Fruit fly (Drosophila melanogaster) whole organism, embryonic: ENCODE measurements around the gene CG43402.

Experiments
- Antp ChIP-seq: fragments of 200-800 bp; sonication (Bioruptor generic); optimal IDR thresholded peaks from 3 replicates; lab custom pipeline; 2016; ENCODE audit warnings: missing biosample characterization, missing genetic modification characterization
- CG10209 ChIP-seq: fragments of 200-800 bp; sonication (Bioruptor generic); optimal IDR thresholded peaks from 3 replicates; lab custom pipeline; 2017; ENCODE audit warnings: missing biosample characterization, mild to moderate bottlenecking, missing genetic modification characterization, missing genetic modification reagents
- CG11456 ChIP-seq: fragments of 200-800 bp; sonication (Bioruptor generic); IDR thresholded peaks from 3 replicates; pipeline ENCODE4 v1.3.6; 2022; ENCODE audit warnings: missing biosample characterization, missing genetic modification characterization
- CG12942 ChIP-seq: fragments of 200-800 bp; sonication (Bioruptor generic); optimal IDR thresholded peaks from 3 replicates; lab custom pipeline; 2016; ENCODE audit warnings: missing biosample characterization, missing genetic modification characterization
- CG13424 ChIP-seq: fragments of 200-800 bp; sonication (Bioruptor generic); optimal IDR thresholded peaks from 2 replicates; lab custom pipeline; 2019; ENCODE audit warnings: missing biosample characterization, mild to moderate bottlenecking, missing genetic modification characterization, moderate library complexity
- CG17328 ChIP-seq: fragments of 200-800 bp; sonication (Bioruptor generic); IDR thresholded peaks from 2 replicates; pipeline ENCODE4 v1.3.6; 2022; ENCODE audit warnings: missing biosample characterization, missing genetic modification characterization
- CG2202 ChIP-seq: fragments of 200-800 bp; sonication (Bioruptor generic); optimal IDR thresholded peaks from 2 replicates; lab custom pipeline; 2018; ENCODE audit warnings: missing biosample characterization, mild to moderate bottlenecking, missing genetic modification characterization
- CG34376 ChIP-seq: fragments of 200-800 bp; sonication (Bioruptor generic); optimal IDR thresholded peaks from 2 replicates; lab custom pipeline; 2018; ENCODE audit warnings: missing biosample characterization, mild to moderate bottlenecking, missing genetic modification characterization
- CG3838 ChIP-seq: fragments of 200-800 bp; sonication (Bioruptor generic); optimal IDR thresholded peaks from 3 replicates; lab custom pipeline; 2016; ENCODE audit warnings: missing biosample characterization, missing genetic modification characterization
- CG4617 ChIP-seq: fragments of 200-800 bp; sonication (Bioruptor generic); optimal IDR thresholded peaks from 3 replicates; lab custom pipeline; 2016; ENCODE audit warnings: missing biosample characterization, missing genetic modification characterization, borderline replicate concordance
- CG5245 ChIP-seq: fragments of 200-800 bp; sonication (Bioruptor generic); optimal IDR thresholded peaks from 3 replicates; lab custom pipeline; 2016; ENCODE audit warnings: missing biosample characterization, missing genetic modification characterization
- CG7556 ChIP-seq: fragments of 200-800 bp; sonication (Bioruptor generic); optimal IDR thresholded peaks from 2 replicates; lab custom pipeline; 2017; ENCODE audit warnings: missing biosample characterization, mild to moderate bottlenecking, missing genetic modification characterization
- CG8281 ChIP-seq: fragments of 200-800 bp; sonication (Bioruptor generic); optimal IDR thresholded peaks from 2 replicates; lab custom pipeline; 2018; ENCODE audit warnings: missing biosample characterization, mild to moderate bottlenecking, missing genetic modification characterization, moderate library complexity
- CG9727 ChIP-seq: fragments of 200-800 bp; sonication (Bioruptor generic); optimal IDR thresholded peaks from 3 replicates; lab custom pipeline; 2017; ENCODE audit warnings: missing biosample characterization, mild to moderate bottlenecking, missing genetic modification characterization
- CG9932 ChIP-seq: fragments of 200-800 bp; sonication (Bioruptor generic); IDR thresholded peaks from 2 replicates; pipeline ENCODE4 v1.3.6; 2022; ENCODE audit warnings: missing biosample characterization, missing genetic modification characterization
- Dad ChIP-seq: fragments of 200-800 bp; sonication (Bioruptor generic); optimal IDR thresholded peaks from 3 replicates; lab custom pipeline; 2016; ENCODE audit warnings: missing biosample characterization, missing genetic modification characterization
- Dbx ChIP-seq: fragments of 200-800 bp; sonication (Bioruptor generic); IDR thresholded peaks from 3 replicates; pipeline ENCODE4 v1.3.6; 2022; ENCODE audit warnings: missing biosample characterization, missing genetic modification characterization
- H2.0 ChIP-seq: fragments of 200-800 bp; sonication (Bioruptor generic); IDR thresholded peaks from 2 replicates; pipeline ENCODE4 v1.3.6; 2022; ENCODE audit warnings: missing biosample characterization, missing genetic modification characterization
- HLH4C ChIP-seq: fragments of 200-800 bp; sonication (Bioruptor generic); IDR thresholded peaks from 3 replicates; pipeline ENCODE4 v1.3.6; 2022; ENCODE audit warnings: missing biosample characterization, missing genetic modification characterization; ENCODE audit not compliant: partially characterized antibody
- Hr51 ChIP-seq, 2 experiments: fragments of 200-800 bp; sonication (Bioruptor generic); optimal IDR thresholded peaks; 2 replicates in 1 of 2; 3 replicates in 1 of 2; lab custom pipeline; 2016 to 2018; ENCODE audit warnings: missing biosample characterization in 2 of 2, missing genetic modification characterization in 2 of 2, mild to moderate bottlenecking in 1 of 2, moderate library complexity in 1 of 2
- Hr78 ChIP-seq, 2 experiments: fragments of 200-800 bp in 1 of 2; fragments of >200 bp in 1 of 2; sonication (Bioruptor generic) in 1 of 2; optimal IDR thresholded peaks; 2 replicates each; lab custom pipeline; 2017 to 2019; ENCODE audit warnings: missing biosample characterization in 2 of 2, missing genetic modification characterization in 2 of 2, mild to moderate bottlenecking in 1 of 2, moderate library complexity in 1 of 2
- Lim3 ChIP-seq: fragments of 200-800 bp; sonication (Bioruptor generic); IDR thresholded peaks from 2 replicates; pipeline ENCODE4 v1.3.6; 2022; ENCODE audit warnings: missing biosample characterization, missing genetic modification characterization
- Mes4 ChIP-seq: fragments of 200-800 bp; sonication (Bioruptor generic); optimal IDR thresholded peaks from 2 replicates; lab custom pipeline; 2016; ENCODE audit warnings: missing biosample characterization, missing genetic modification characterization
- Opbp ChIP-seq: fragments of 200-800 bp; sonication (Bioruptor generic); IDR thresholded peaks from 3 replicates; pipeline ENCODE4 v1.3.6; 2022; ENCODE audit warnings: missing biosample characterization, missing genetic modification characterization; ENCODE audit not compliant: partially characterized antibody
- Ptx1 ChIP-seq: fragments of 200-800 bp; sonication (Bioruptor generic); IDR thresholded peaks from 2 replicates; pipeline ENCODE4 v1.3.6; 2022; ENCODE audit warnings: missing biosample characterization, missing genetic modification characterization
- Tbp ChIP-seq: fragments of >200 bp; optimal IDR thresholded peaks from 2 replicates; lab custom pipeline; 2018; ENCODE audit warnings: missing biosample characterization, missing genetic modification characterization
- ac ChIP-seq: fragments of 200-800 bp; sonication (Bioruptor generic); optimal IDR thresholded peaks from 3 replicates; lab custom pipeline; 2017; ENCODE audit warnings: missing biosample characterization, mild to moderate bottlenecking, missing genetic modification characterization
- ase ChIP-seq: fragments of 200-800 bp; sonication (Bioruptor generic); IDR thresholded peaks from 3 replicates; pipeline ENCODE4 v1.3.6; 2022; ENCODE audit warnings: missing biosample characterization, missing genetic modification characterization
- ash1 ChIP-seq: fragments of 200-800 bp; sonication (Bioruptor generic); optimal IDR thresholded peaks from 2 replicates; lab custom pipeline; 2018; ENCODE audit warnings: missing biosample characterization, mild to moderate bottlenecking, missing genetic modification characterization
- ato ChIP-seq: fragments of 200-800 bp; sonication (Bioruptor generic); IDR thresholded peaks from 2 replicates; pipeline ENCODE4 v1.3.6; 2022; ENCODE audit warnings: missing biosample characterization, missing genetic modification characterization; ENCODE audit not compliant: partially characterized antibody
- cad ChIP-seq: fragments of >200 bp; optimal IDR thresholded peaks from 2 replicates; lab custom pipeline; 2017; ENCODE audit warnings: missing biosample characterization, missing genetic modification characterization
- chinmo ChIP-seq: fragments of 200-800 bp; sonication (Bioruptor generic); IDR thresholded peaks from 4 replicates; pipeline ENCODE4 v1.3.6; 2022; ENCODE audit warnings: missing biosample characterization, missing genetic modification characterization; ENCODE audit not compliant: partially characterized antibody
- corto ChIP-seq: fragments of 200-800 bp; sonication (Bioruptor generic); optimal IDR thresholded peaks from 2 replicates; lab custom pipeline; 2016; ENCODE audit warnings: missing biosample characterization, mild to moderate bottlenecking, missing genetic modification characterization, moderate library complexity
- crol ChIP-seq: fragments of 200-800 bp; sonication (Bioruptor generic); IDR thresholded peaks from 2 replicates; pipeline ENCODE4 v1.3.6; 2022; ENCODE audit warnings: missing biosample characterization, missing genetic modification characterization
- dmrt11E ChIP-seq: fragments of 200-800 bp; sonication (Bioruptor generic); optimal IDR thresholded peaks from 3 replicates; lab custom pipeline; 2018; ENCODE audit warnings: missing biosample characterization, mild to moderate bottlenecking, missing genetic modification characterization, moderate library complexity
- fd102C ChIP-seq: fragments of 200-800 bp; sonication (Bioruptor generic); optimal IDR thresholded peaks from 2 replicates; lab custom pipeline; 2018; ENCODE audit warnings: missing biosample characterization, mild to moderate bottlenecking, missing genetic modification characterization, moderate library complexity
- ftz-f1 ChIP-seq: fragments of 200-800 bp; sonication (Bioruptor generic); optimal IDR thresholded peaks from 2 replicates; lab custom pipeline; 2016; ENCODE audit warnings: missing biosample characterization, missing genetic modification characterization
- her ChIP-seq: fragments of 200-800 bp; sonication (Bioruptor generic); optimal IDR thresholded peaks from 2 replicates; lab custom pipeline; 2016; ENCODE audit warnings: missing biosample characterization, missing genetic modification characterization
- kay ChIP-seq: fragments of 200-800 bp; sonication (Bioruptor generic); optimal IDR thresholded peaks from 2 replicates; lab custom pipeline; 2016; ENCODE audit warnings: missing biosample characterization, missing genetic modification characterization
- mirr ChIP-seq: fragments of 200-800 bp; sonication (Bioruptor generic); optimal IDR thresholded peaks from 3 replicates; lab custom pipeline; 2018; ENCODE audit warnings: missing biosample characterization, mild to moderate bottlenecking, missing genetic modification characterization
- mld ChIP-seq: fragments of 200-800 bp; sonication (Bioruptor generic); IDR thresholded peaks from 3 replicates; pipeline ENCODE4 v1.3.6; 2022; ENCODE audit warnings: missing biosample characterization, missing genetic modification characterization; ENCODE audit not compliant: partially characterized antibody
- nau ChIP-seq: fragments of 200-800 bp; sonication (Bioruptor generic); optimal IDR thresholded peaks from 3 replicates; lab custom pipeline; 2017; ENCODE audit warnings: missing biosample characterization, mild to moderate bottlenecking, missing genetic modification characterization, missing genetic modification reagents
- nerfin-1 ChIP-seq: fragments of 200-800 bp; sonication (Bioruptor generic); optimal IDR thresholded peaks from 3 replicates; lab custom pipeline; 2019; ENCODE audit warnings: missing biosample characterization, mild to moderate bottlenecking, missing genetic modification characterization, moderate library complexity
- ro ChIP-seq: fragments of 200-800 bp; sonication (Bioruptor generic); IDR thresholded peaks from 2 replicates; pipeline ENCODE4 v1.3.6; 2022; ENCODE audit warnings: missing biosample characterization, missing genetic modification characterization
- sob ChIP-seq: fragments of 200-800 bp; sonication (Bioruptor generic); IDR thresholded peaks from 2 replicates; pipeline ENCODE4 v1.3.6; 2022; ENCODE audit warnings: missing biosample characterization, missing genetic modification characterization
- tap ChIP-seq: fragments of 200-800 bp; optimal IDR thresholded peaks from 3 replicates; lab custom pipeline; 2019; ENCODE audit warnings: missing biosample characterization, mild to moderate bottlenecking, missing genetic modification characterization, moderate library complexity
- unc-4 ChIP-seq: fragments of 200-800 bp; sonication (Bioruptor generic); IDR thresholded peaks from 2 replicates; pipeline ENCODE4 v1.3.6; 2022; ENCODE audit warnings: missing biosample characterization, missing genetic modification characterization; ENCODE audit not compliant: partially characterized antibody
- vfl ChIP-seq: fragments of 200-800 bp; sonication (Bioruptor generic); optimal IDR thresholded peaks from 2 replicates; lab custom pipeline; 2016; ENCODE audit warnings: missing biosample characterization, missing genetic modification characterization
- wdn ChIP-seq: fragments of 200-800 bp; sonication (Bioruptor generic); IDR thresholded peaks from 2 replicates; pipeline ENCODE4 v1.3.6; 2022; ENCODE audit warnings: missing biosample characterization, missing genetic modification characterization
- wek ChIP-seq: fragments of 200-800 bp; sonication (Bioruptor generic); optimal IDR thresholded peaks from 3 replicates; lab custom pipeline; 2018; ENCODE audit warnings: missing biosample characterization, mild to moderate bottlenecking, missing genetic modification characterization, moderate library complexity

CG43402 gene

DNA sequence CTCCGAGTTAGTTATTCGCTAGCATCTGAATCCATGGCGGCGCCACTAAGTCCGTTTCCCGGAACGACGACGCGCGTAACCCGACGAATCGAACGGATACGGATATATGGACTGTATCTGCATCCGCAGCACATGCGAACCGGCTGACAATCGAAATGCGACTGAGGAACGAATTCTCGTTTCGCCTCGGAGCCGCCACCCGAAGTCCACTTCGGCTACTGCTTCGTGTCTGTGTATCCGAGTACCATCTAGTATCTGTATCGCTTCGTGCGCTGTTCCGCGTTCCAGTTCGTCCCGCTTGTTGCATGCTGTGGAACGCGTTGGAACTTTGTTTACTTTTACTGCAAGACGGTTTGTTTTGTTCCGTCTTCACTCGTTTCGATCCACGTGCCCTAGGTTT is 22.1 kb upstream of the CG43402 start, which contains the start of gene robo2 (continued):
- TF ChIP-seq mld (GFP tag; lab: Robert Waterston, UW) (peak; percentile 60; the same call in 1 of the 3 replicates), Tbp (GFP tag; lab: Kevin White, UChicago) (peak; percentile 98), Mes4 (GFP tag; lab: Kevin White, UChicago) (no peak), ash1 (GFP tag; lab: Kevin White, UChicago) (peak; percentile 73), CG3838 (GFP tag; lab: Kevin White, UChicago) (no peak), ftz-f1 (peak; percentile 15), vfl (GFP tag; lab: Kevin White, UChicago) (no peak), wdn (no peak), nau (peak; percentile 35), CG34376 (GFP tag; lab: Kevin White, UChicago) (peak; percentile 80), Dbx (peak; percentile 63; the same call in 2 of the 3 replicates), H2.0 (GFP tag; lab: Robert Waterston, UW) (no peak), CG9727 (GFP tag; lab: Kevin White, UChicago) (peak; percentile 47), corto (GFP tag; lab: Kevin White, UChicago) (no peak), ase (GFP tag; lab: Robert Waterston, UW) (peak; percentile 68; the same call in 2 of the 3 replicates), wek (GFP tag; lab: Kevin White, UChicago) (peak; percentile 67), kay (GFP tag; lab: Kevin White, UChicago) (no peak), HLH4C (GFP tag; lab: Robert Waterston, UW) (peak; percentile 47; the same call in 2 of the 3 replicates), Ptx1 (GFP tag; lab: Robert Waterston, UW) (no peak; the same call in 1 of the 2 replicates), CG5245 (GFP tag; lab: Kevin White, UChicago) (peak; percentile 44), ro (no peak), Hr51 (GFP tag; optimal IDR thresholded peaks at IDR 0.05; lab: Kevin White, UChicago) (peak in 1 of 2 experiments; percentile 33), dmrt11E (tag; lab: Kevin White, UChicago) (peak; percentile 32), her (GFP tag; lab: Kevin White, UChicago) (peak; percentile 57), ac (GFP tag; lab: Kevin White, UChicago) (peak; percentile 44), cad (no peak), unc-4 (no peak), Lim3 (GFP tag; lab: Robert Waterston, UW) (no peak), sob (GFP tag; lab: Robert Waterston, UW) (peak; percentile 56; the same call in 1 of the 2 replicates), CG17328 (GFP tag; lab: Robert Waterston, UW) (peak; percentile 67), Hr78 (GFP tag; optimal IDR thresholded peaks at IDR 0.05; lab: Kevin White, UChicago) (no peak), chinmo (peak; percentile 98), CG12942 (GFP tag; lab: Kevin White, UChicago) (peak; percentile 11), tap (tag; lab: Kevin White, UChicago) (peak; percentile 52), Antp (GFP tag; lab: Kevin White, UChicago) (peak; percentile 26), nerfin-1 (tag; lab: Kevin White, UChicago) (peak; percentile 80), CG9932 (peak; percentile 33; the same call in 1 of the 2 replicates), CG13424 (tag; lab: Kevin White, UChicago) (peak; percentile 12), CG11456 (GFP tag; lab: Robert Waterston, UW) (peak; percentile 53; the same call in 1 of the 3 replicates), CG7556 (GFP tag; lab: Kevin White, UChicago) (peak; percentile 26), mirr (peak; percentile 81), fd102C (peak; percentile 52), CG2202 (tag; lab: Kevin White, UChicago) (peak; percentile 50), CG4617 (GFP tag; lab: Kevin White, UChicago) (no peak), crol (no peak), Dad (GFP tag; lab: Kevin White, UChicago) (peak; percentile 7), ato (peak; percentile 69; the same call in 1 of the 2 replicates), CG8281 (tag; lab: Kevin White, UChicago) (peak; percentile 2), CG10209 (GFP tag; lab: Kevin White, UChicago) (peak; percentile 46), Opbp (GFP tag; lab: Robert Waterston, UW) (peak; percentile 72)
